Worm (Caenorhabditis elegans) whole organism, late embryonic: ENCODE measurements around the gene T15B7.14.

Experiments
- C08G9.2 ChIP-seq: sonication (generic microtip); optimal IDR thresholded peaks from 2 replicates; lab custom pipeline; 2016; ENCODE audit warnings: mild to moderate bottlenecking, missing genetic modification characterization, moderate library complexity, missing compliant biosample characterization
- K02D7.2 ChIP-seq: sonication (generic microtip); optimal IDR thresholded peaks from 2 replicates; lab custom pipeline; 2017; ENCODE audit warnings: mild to moderate bottlenecking, missing genetic modification characterization, missing compliant biosample characterization
- K09A11.1 ChIP-seq: sonication (generic microtip); optimal IDR thresholded peaks from 2 replicates; lab custom pipeline; 2017; ENCODE audit warnings: antibody characterized with exemption, mild to moderate bottlenecking, missing genetic modification characterization, missing compliant biosample characterization; ENCODE audit not compliant: insufficient read depth
- T23F11.4 ChIP-seq: fragments of 200-800 bp; sonication (Bioruptor generic); optimal IDR thresholded peaks from 2 replicates; lab custom pipeline; 2018; ENCODE audit warnings: mild to moderate bottlenecking, missing genetic modification characterization, missing compliant biosample characterization
- Y22D7AL.16 ChIP-seq: sonication (generic microtip); optimal IDR thresholded peaks from 2 replicates; lab custom pipeline; 2016; ENCODE audit warnings: missing genetic modification characterization, missing compliant biosample characterization
- ahr-1 ChIP-seq: sonication (generic microtip); optimal IDR thresholded peaks from 2 replicates; lab custom pipeline; 2016; ENCODE audit warnings: missing genetic modification characterization, missing compliant biosample characterization
- ama-1 ChIP-seq: fragments of 150-350 bp; optimal IDR thresholded peaks from 2 replicates; lab custom pipeline; 2014
- ceh-18 ChIP-seq: sonication (generic microtip); optimal IDR thresholded peaks from 2 replicates; lab custom pipeline; 2016; ENCODE audit warnings: missing genetic modification characterization, missing compliant biosample characterization
- ceh-19 ChIP-seq: fragments of 200-800 bp; sonication (Bioruptor generic); optimal IDR thresholded peaks from 2 replicates; lab custom pipeline; 2018; ENCODE audit warnings: mild to moderate bottlenecking, missing genetic modification characterization, missing compliant biosample characterization
- ceh-22 ChIP-seq: sonication (generic microtip); optimal IDR thresholded peaks from 2 replicates; lab custom pipeline; 2017; ENCODE audit warnings: missing biosample characterization, missing genetic modification characterization
- ceh-24 ChIP-seq: sonication (generic microtip); optimal IDR thresholded peaks from 2 replicates; lab custom pipeline; 2016; ENCODE audit warnings: mild to moderate bottlenecking, missing genetic modification characterization, missing compliant biosample characterization
- ceh-31 ChIP-seq: sonication (generic microtip); optimal IDR thresholded peaks from 2 replicates; lab custom pipeline; 2016; ENCODE audit warnings: missing genetic modification characterization, missing compliant biosample characterization
- ceh-34 ChIP-seq: sonication (generic microtip); optimal IDR thresholded peaks from 2 replicates; lab custom pipeline; 2016; ENCODE audit warnings: mild to moderate bottlenecking, missing genetic modification characterization, missing compliant biosample characterization
- ceh-45 ChIP-seq: fragments of 200-800 bp; sonication (Bioruptor generic); IDR thresholded peaks from 2 replicates; pipeline ENCODE4 v1.3.6; 2022; ENCODE audit warnings: missing genetic modification reagents, missing genetic modification characterization, missing compliant biosample characterization
- ceh-48 ChIP-seq: sonication (generic microtip); optimal IDR thresholded peaks from 2 replicates; lab custom pipeline; 2016; ENCODE audit warnings: missing genetic modification characterization, inconsistent platforms, missing compliant biosample characterization
- che-1 ChIP-seq: sonication (generic microtip); optimal IDR thresholded peaks from 2 replicates; lab custom pipeline; 2016; ENCODE audit warnings: mild to moderate bottlenecking, missing genetic modification characterization, missing compliant biosample characterization
- dmd-4 ChIP-seq: sonication (generic microtip); optimal IDR thresholded peaks from 2 replicates; lab custom pipeline; 2016; ENCODE audit warnings: borderline replicate concordance, missing genetic modification characterization, missing compliant biosample characterization
- elt-4 ChIP-seq: sonication (generic microtip); optimal IDR thresholded peaks from 2 replicates; lab custom pipeline; 2016; ENCODE audit warnings: missing genetic modification characterization, missing compliant biosample characterization
- eyg-1 ChIP-seq: sonication (generic microtip); optimal IDR thresholded peaks from 2 replicates; lab custom pipeline; 2016; ENCODE audit warnings: missing genotype, missing genetic modification characterization, missing compliant biosample characterization
- fkh-10 ChIP-seq: fragments of 150-350 bp; optimal IDR thresholded peaks from 2 replicates; lab custom pipeline; 2014; ENCODE audit warnings: missing biosample characterization, missing genetic modification reagents, missing genetic modification characterization
- fkh-6 ChIP-seq: sonication (generic microtip); optimal IDR thresholded peaks from 2 replicates; lab custom pipeline; 2016; ENCODE audit warnings: missing genetic modification characterization, missing compliant biosample characterization
- hlh-13 ChIP-seq: fragments of 200-800 bp; sonication (Bioruptor generic); optimal IDR thresholded peaks from 2 replicates; lab custom pipeline; 2018; ENCODE audit warnings: mild to moderate bottlenecking, missing genetic modification characterization, missing compliant biosample characterization
- madf-2 ChIP-seq: sonication (generic microtip); optimal IDR thresholded peaks from 2 replicates; lab custom pipeline; 2017; ENCODE audit warnings: missing genetic modification characterization, missing compliant biosample characterization
- mec-3 ChIP-seq: sonication (generic microtip); optimal IDR thresholded peaks from 2 replicates; lab custom pipeline; 2016; ENCODE audit warnings: borderline replicate concordance, missing genetic modification characterization, missing compliant biosample characterization
- nhr-11 ChIP-seq: fragments of 150-350 bp; optimal IDR thresholded peaks from 2 replicates; lab custom pipeline; 2014; ENCODE audit warnings: missing biosample characterization, missing genetic modification characterization
- npax-4 ChIP-seq: sonication (generic microtip); optimal IDR thresholded peaks from 2 replicates; lab custom pipeline; 2016; ENCODE audit warnings: missing genetic modification characterization, missing compliant biosample characterization
- odd-2 ChIP-seq: sonication (generic microtip); optimal IDR thresholded peaks from 2 replicates; lab custom pipeline; 2017; ENCODE audit warnings: antibody characterized with exemption, mild to moderate bottlenecking, missing genetic modification characterization, missing compliant biosample characterization
- pax-1 ChIP-seq: fragments of 150-350 bp; optimal IDR thresholded peaks from 2 replicates; lab custom pipeline; 2014; ENCODE audit warnings: missing biosample characterization, missing genetic modification characterization
- pha-2 ChIP-seq: sonication (generic microtip); optimal IDR thresholded peaks from 2 replicates; lab custom pipeline; 2017; ENCODE audit warnings: mild to moderate bottlenecking, missing genetic modification characterization, missing compliant biosample characterization
- pha-4 ChIP-seq: fragments of 150-350 bp; optimal IDR thresholded peaks from 2 replicates; lab custom pipeline; 2018; ENCODE audit warnings: missing biosample characterization, missing genetic modification reagents, missing genetic modification characterization
- pqm-1 ChIP-seq: sonication (generic microtip); optimal IDR thresholded peaks from 2 replicates; lab custom pipeline; 2016; ENCODE audit warnings: missing genetic modification characterization, missing compliant biosample characterization
- ref-2 ChIP-seq: sonication (generic microtip); optimal IDR thresholded peaks from 2 replicates; lab custom pipeline; 2016; ENCODE audit warnings: missing genetic modification characterization, missing compliant biosample characterization
- sox-2 ChIP-seq: fragments of 200-800 bp; sonication (Bioruptor generic); IDR thresholded peaks from 2 replicates; pipeline ENCODE4 v1.3.6; 2022; ENCODE audit warnings: missing genetic modification reagents, missing genetic modification characterization, missing compliant biosample characterization
- sox-4 ChIP-seq: sonication (generic microtip); optimal IDR thresholded peaks from 2 replicates; lab custom pipeline; 2017; ENCODE audit warnings: mild to moderate bottlenecking, missing genetic modification characterization, inconsistent platforms, missing compliant biosample characterization
- tbx-2 ChIP-seq: sonication (generic microtip); optimal IDR thresholded peaks from 2 replicates; lab custom pipeline; 2016; ENCODE audit warnings: missing genetic modification characterization, missing compliant biosample characterization
- unc-42 ChIP-seq: sonication (generic microtip); optimal IDR thresholded peaks from 2 replicates; lab custom pipeline; 2016; ENCODE audit warnings: missing genotype, missing genetic modification characterization, missing compliant biosample characterization
- zip-5 ChIP-seq: sonication (generic microtip); optimal IDR thresholded peaks from 2 replicates; lab custom pipeline; 2016; ENCODE audit warnings: missing genetic modification characterization, missing compliant biosample characterization
- ztf-16 ChIP-seq: sonication (generic microtip); optimal IDR thresholded peaks from 2 replicates; lab custom pipeline; 2017; ENCODE audit warnings: missing genetic modification characterization, missing compliant biosample characterization

T15B7.14 gene

ce11 chrV:6796264-6796663 lies 38.9 kb downstream of the T15B7.14 start:
- no peak for TF ChIP-seq K09A11.1
- no peak for TF ChIP-seq sox-4 (tag; lab: Kevin White, UChicago)
- TF ChIP-seq tbx-2: no peak
- TF ChIP-seq madf-2: no peak
- no peak for TF ChIP-seq che-1 (tag; lab: Kevin White, UChicago)
- TF ChIP-seq Y22D7AL.16 (tag; lab: Kevin White, UChicago): no peak
- TF ChIP-seq pqm-1 (tag; lab: Kevin White, UChicago): no peak
- TF ChIP-seq ceh-18 (tag; lab: Kevin White, UChicago): no peak
- TF ChIP-seq ceh-22 (tag; lab: Kevin White, UChicago): no peak
- TF ChIP-seq elt-4 (tag; lab: Kevin White, UChicago): no peak
- no peak for TF ChIP-seq ref-2 (tag; lab: Kevin White, UChicago)
- no peak for TF ChIP-seq K02D7.2 (tag; lab: Kevin White, UChicago)

DNA sequence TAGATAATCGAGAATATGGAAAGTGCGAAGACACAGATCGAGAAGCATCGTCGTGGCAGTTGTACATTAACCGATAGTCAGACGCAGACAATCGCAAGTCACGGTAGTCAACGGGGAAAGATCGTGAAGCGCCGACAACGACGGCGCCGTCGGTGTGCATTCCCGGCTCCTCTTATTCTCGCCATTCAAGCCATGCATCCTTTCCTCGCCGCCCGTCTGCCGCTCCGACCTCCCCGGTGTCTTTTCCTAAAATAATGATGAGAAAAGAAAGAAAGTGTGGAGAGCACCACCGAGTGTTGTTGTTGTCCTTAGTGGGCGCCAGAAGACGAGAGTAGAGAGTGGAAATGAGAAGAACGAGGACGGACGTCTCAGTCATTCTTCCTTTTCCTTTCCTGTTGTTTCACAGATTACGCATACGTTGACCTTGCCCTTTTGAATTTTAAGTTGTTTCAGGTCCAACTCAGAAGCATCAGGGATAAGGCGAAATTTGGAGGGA lies 41.4 kb downstream of the T15B7.14 start, which contains the start of gene ZC404.1:
Gene ZC404.1 (plus strand): TSS at position 446 of the 496 bp plus-strand sequence.
- peak; percentile 8 for TF ChIP-seq ceh-31 (tag; lab: Kevin White, UChicago)
- TF ChIP-seq T23F11.4 (GFP tag; lab: Kevin White, UChicago): no peak
- TF ChIP-seq, all 69 proteins: peak for 1

ce11 chrV:6792973-6793372 lies 42.2 kb downstream of the T15B7.14 start:
- no peak for TF ChIP-seq Y22D7AL.16 (tag; lab: Kevin White, UChicago)
- no peak for TF ChIP-seq ref-2 (tag; lab: Kevin White, UChicago)
- no peak for TF ChIP-seq ceh-45 (GFP tag; lab: Robert Waterston, UW)
- TF ChIP-seq che-1 (tag; lab: Kevin White, UChicago): no peak
- no peak for TF ChIP-seq npax-4 (tag; lab: Kevin White, UChicago)
- no peak for TF ChIP-seq eyg-1 (tag; lab: Kevin White, UChicago)
- TF ChIP-seq T23F11.4 (GFP tag; lab: Kevin White, UChicago): no peak
- TF ChIP-seq, all 69 proteins: peak for 0

DNA sequence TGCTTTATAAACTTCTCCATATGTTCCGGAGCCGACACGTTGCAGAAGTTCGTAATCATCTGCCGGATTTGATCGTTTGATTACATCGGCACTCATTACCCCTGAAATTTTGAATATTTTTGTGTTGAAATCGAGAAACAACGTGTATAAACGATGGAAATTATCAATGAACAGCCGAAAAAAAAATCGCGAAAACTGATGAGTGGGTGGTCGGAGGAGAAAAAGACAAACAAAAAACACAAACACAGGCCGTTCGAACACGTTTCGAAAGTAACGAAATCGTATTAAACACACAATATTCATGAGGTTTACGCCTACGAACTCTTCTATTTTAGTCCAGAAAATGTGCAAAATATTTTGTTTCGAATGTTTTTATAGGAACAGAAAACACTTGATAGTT lies 42.6 kb downstream of the T15B7.14 start, which contains the start of gene gck-2:
Gene gck-2 (minus strand): TSS at position 101 of the 400 bp plus-strand sequence.
- no peak for TF ChIP-seq madf-2
- TF ChIP-seq sox-2 (GFP tag; lab: Robert Waterston, UW): no peak
- no peak for TF ChIP-seq ceh-48
- no peak for TF ChIP-seq odd-2 (tag; lab: Kevin White, UChicago)
- no peak for TF ChIP-seq pha-4
- no peak for TF ChIP-seq fkh-10 (GFP tag; lab: Kevin White, UChicago)

ce11 chrV:6787906-6788430 lies 47.2 kb downstream of the T15B7.14 start, which contains the start of gene ZC404.2:
Gene ZC404.2 (plus strand): TSS chrV:6787952.
- no peak for TF ChIP-seq nhr-11 (tag; lab: Kevin White, UChicago)
- peak; percentile 46 for TF ChIP-seq ama-1 (lab: Kevin White, UChicago)
- no peak for TF ChIP-seq madf-2

- TF ChIP-seq hlh-13 (no peak), ceh-18 (tag; lab: Kevin White, UChicago) (no peak), fkh-6 (tag; lab: Kevin White, UChicago) (no peak), ztf-16 (tag; lab: Kevin White, UChicago) (peak; percentile 29), ceh-34 (tag; lab: Kevin White, UChicago) (no peak), Y22D7AL.16 (tag; lab: Kevin White, UChicago) (peak; percentile 30), ceh-45 (GFP tag; lab: Robert Waterston, UW) (no peak), K02D7.2 (tag; lab: Kevin White, UChicago) (no peak), ref-2 (tag; lab: Kevin White, UChicago) (peak; percentile 16), ahr-1 (no peak), mec-3 (tag; lab: Kevin White, UChicago) (no peak), ceh-22 (tag; lab: Kevin White, UChicago) (no peak), sox-4 (tag; lab: Kevin White, UChicago) (peak; percentile 28), dmd-4 (no peak), pha-2 (tag; lab: Kevin White, UChicago) (no peak), madf-2 (peak; percentile 47), unc-42 (tag; lab: Kevin White, UChicago) (peak; percentile 71), ceh-19 (GFP tag; lab: Kevin White, UChicago) (no peak), pqm-1 (tag; lab: Kevin White, UChicago) (no peak), zip-5 (peak; percentile 10), C08G9.2 (peak; percentile 39), pax-1 (peak; percentile 64), che-1 (tag; lab: Kevin White, UChicago) (no peak), ceh-31 (tag; lab: Kevin White, UChicago) (peak; percentile 39), sox-2 (GFP tag; lab: Robert Waterston, UW) (peak; percentile 62), tbx-2 (peak; percentile 48), ceh-24 (tag; lab: Kevin White, UChicago) (no peak)
These were observed 50.2 kb downstream of the T15B7.14 start, which contains the start of the genes spn-4 and spe-39 for ce11 chrV:6784853-6785492. Gene spn-4 (minus strand): TSS chrV:6784903. Gene spe-39 (plus strand): TSS chrV:6785451.
